Fruit fly (Drosophila melanogaster) whole organism, embryonic: ENCODE data around the gene CG7557.
A peak's percentile ranks its signal among the peaks of the same experiment; 100 is the strongest.

ENCODE experiments used
- Asciz ChIP-seq: fragments of 200-800 bp; sonication (Bioruptor generic); optimal IDR thresholded peaks from 2 replicates; lab custom pipeline; 2017; ENCODE audit warnings: missing biosample characterization, mild to moderate bottlenecking, missing genetic modification characterization, missing genetic modification reagents
- Atf6 ChIP-seq: fragments of 200-800 bp; sonication (Bioruptor generic); IDR thresholded peaks from 2 replicates; pipeline ENCODE4 v1.3.6; 2022; ENCODE audit warnings: missing biosample characterization, missing genetic modification characterization
- Awh ChIP-seq: fragments of 200-800 bp; sonication (Bioruptor generic); IDR thresholded peaks from 2 replicates; pipeline ENCODE4, ENCODE4 v1.3.6; 2022; ENCODE audit warnings: missing biosample characterization, missing genetic modification characterization
- CG10209 ChIP-seq: fragments of 200-800 bp; sonication (Bioruptor generic); optimal IDR thresholded peaks from 3 replicates; lab custom pipeline; 2017; ENCODE audit warnings: missing biosample characterization, mild to moderate bottlenecking, missing genetic modification characterization, missing genetic modification reagents
- CG11456 ChIP-seq: fragments of 200-800 bp; sonication (Bioruptor generic); IDR thresholded peaks from 3 replicates; pipeline ENCODE4 v1.3.6; 2022; ENCODE audit warnings: missing biosample characterization, missing genetic modification characterization
- CG12104 ChIP-seq: fragments of 200-800 bp; sonication (Bioruptor generic); optimal IDR thresholded peaks from 3 replicates; lab custom pipeline; 2016; ENCODE audit warnings: missing biosample characterization, missing genetic modification characterization
- CG1233 ChIP-seq: fragments of 200-800 bp; sonication (Bioruptor generic); optimal IDR thresholded peaks from 4 replicates; lab custom pipeline; 2018; ENCODE audit warnings: missing biosample characterization, mild to moderate bottlenecking, missing genetic modification characterization
- CG14710 ChIP-seq: fragments of 200-800 bp; sonication (Bioruptor generic); optimal IDR thresholded peaks from 3 replicates; lab custom pipeline; 2019; ENCODE audit warnings: missing biosample characterization, mild to moderate bottlenecking, missing genetic modification characterization, moderate library complexity
- CG15269 ChIP-seq: fragments of 200-800 bp; sonication (Bioruptor generic); optimal IDR thresholded peaks from 2 replicates; lab custom pipeline; 2018; ENCODE audit warnings: missing biosample characterization, mild to moderate bottlenecking, missing genetic modification characterization, moderate library complexity
- CG1529 ChIP-seq: fragments of 200-800 bp; sonication (Bioruptor generic); optimal IDR thresholded peaks from 3 replicates; lab custom pipeline; 2018; ENCODE audit warnings: missing biosample characterization, missing genetic modification characterization
- CG2712 ChIP-seq: fragments of 200-800 bp; optimal IDR thresholded peaks from 3 replicates; lab custom pipeline; 2019; ENCODE audit warnings: missing biosample characterization, mild to moderate bottlenecking, missing genetic modification characterization, moderate library complexity
- CG31441 ChIP-seq: fragments of 200-800 bp; sonication (Bioruptor generic); IDR thresholded peaks from 2 replicates; pipeline ENCODE4 v1.3.6; 2022; ENCODE audit warnings: missing biosample characterization, missing genetic modification characterization
- CG3163 ChIP-seq: fragments of 200-800 bp; sonication (Bioruptor generic); optimal IDR thresholded peaks from 3 replicates; lab custom pipeline; 2016; ENCODE audit warnings: missing biosample characterization, missing genetic modification characterization
- CG34422 ChIP-seq: fragments of 200-800 bp; sonication (Bioruptor generic); IDR thresholded peaks from 3 replicates; pipeline ENCODE4 v1.3.6; 2022; ENCODE audit warnings: missing biosample characterization, missing genetic modification characterization
- CG4360 ChIP-seq: fragments of 200-800 bp; sonication (Bioruptor generic); IDR thresholded peaks from 2 replicates; pipeline ENCODE4 v1.3.6; 2022; ENCODE audit warnings: missing biosample characterization, missing genetic modification characterization
- CG4617 ChIP-seq: fragments of 200-800 bp; sonication (Bioruptor generic); optimal IDR thresholded peaks from 3 replicates; lab custom pipeline; 2016; ENCODE audit warnings: missing biosample characterization, missing genetic modification characterization, borderline replicate concordance
- CG4820 ChIP-seq: fragments of 200-800 bp; sonication (Bioruptor generic); optimal IDR thresholded peaks from 3 replicates; lab custom pipeline; 2016; ENCODE audit warnings: missing biosample characterization, missing genetic modification characterization
- CG6854 ChIP-seq: fragments of 200-800 bp; sonication (Bioruptor generic); optimal IDR thresholded peaks from 3 replicates; lab custom pipeline; 2017; ENCODE audit warnings: missing biosample characterization, mild to moderate bottlenecking, missing genetic modification characterization
- CG7357 ChIP-seq: fragments of 200-800 bp; sonication (Bioruptor generic); IDR thresholded peaks from 3 replicates; pipeline ENCODE4 v1.3.6; 2022; ENCODE audit warnings: missing biosample characterization, missing genetic modification characterization
- CG8388 ChIP-seq: fragments of 200-800 bp; sonication (Bioruptor generic); optimal IDR thresholded peaks from 2 replicates; lab custom pipeline; 2019; ENCODE audit warnings: missing biosample characterization, mild to moderate bottlenecking, missing genetic modification characterization, moderate library complexity
- D ChIP-seq, 2 experiments: fragments of 200-800 bp in 1 of 2; fragments of >200 bp in 1 of 2; sonication (Bioruptor generic) in 1 of 2; optimal IDR thresholded peaks; 2 replicates in 1 of 2; 3 replicates in 1 of 2; lab custom pipeline; 2017; ENCODE audit warnings: mild to moderate bottlenecking in 1 of 2, missing biosample characterization in 1 of 2, missing genetic modification characterization in 1 of 2, missing genetic modification reagents in 1 of 2
- Dbx ChIP-seq: fragments of 200-800 bp; sonication (Bioruptor generic); IDR thresholded peaks from 3 replicates; pipeline ENCODE4 v1.3.6; 2022; ENCODE audit warnings: missing biosample characterization, missing genetic modification characterization
- E2f1 ChIP-seq: fragments of 200-800 bp; sonication (Bioruptor generic); IDR thresholded peaks from 2 replicates; pipeline ENCODE4 v1.3.6; 2022; ENCODE audit warnings: missing biosample characterization, missing genetic modification characterization
- Fer1 ChIP-seq: fragments of 200-800 bp; sonication (Bioruptor generic); optimal IDR thresholded peaks from 2 replicates; lab custom pipeline; 2017; ENCODE audit warnings: missing biosample characterization, mild to moderate bottlenecking, missing genetic modification characterization
- Hey ChIP-seq: fragments of 200-800 bp; sonication (Bioruptor generic); optimal IDR thresholded peaks from 3 replicates; lab custom pipeline; 2018; ENCODE audit warnings: missing biosample characterization, mild to moderate bottlenecking, missing genetic modification characterization
- Poxn ChIP-seq: fragments of 200-800 bp; sonication (Bioruptor generic); IDR thresholded peaks from 2 replicates; pipeline ENCODE4 v1.3.6; 2022; ENCODE audit warnings: missing biosample characterization, missing genetic modification characterization
- Stat92E ChIP-seq, 3 experiments: fragments of >200 bp in 2 of 3; fragments of 200-800 bp in 1 of 3; sonication (Bioruptor generic) in 1 of 3; optimal IDR thresholded peaks; 2 replicates each; lab custom pipeline; 2017 to 2019; ENCODE audit warnings: missing biosample characterization in 3 of 3, missing genetic modification characterization in 3 of 3, mild to moderate bottlenecking in 1 of 3, moderate library complexity in 1 of 3
- Xrp1 ChIP-seq: fragments of 200-800 bp; sonication (Bioruptor generic); IDR thresholded peaks from 2 replicates; pipeline ENCODE4 v1.3.6; 2022; ENCODE audit warnings: missing biosample characterization, missing genetic modification characterization
- cad ChIP-seq: fragments of >200 bp; optimal IDR thresholded peaks from 2 replicates; lab custom pipeline; 2017; ENCODE audit warnings: missing biosample characterization, missing genetic modification characterization
- cato ChIP-seq: fragments of 200-800 bp; sonication (Bioruptor generic); optimal IDR thresholded peaks from 2 replicates; lab custom pipeline; 2016; ENCODE audit warnings: missing biosample characterization, missing genetic modification characterization, borderline replicate concordance
- dmrt11E ChIP-seq: fragments of 200-800 bp; sonication (Bioruptor generic); optimal IDR thresholded peaks from 3 replicates; lab custom pipeline; 2018; ENCODE audit warnings: missing biosample characterization, mild to moderate bottlenecking, missing genetic modification characterization, moderate library complexity
- emc ChIP-seq: fragments of 200-800 bp; sonication (Bioruptor generic); optimal IDR thresholded peaks from 2 replicates; lab custom pipeline; 2016; ENCODE audit warnings: missing biosample characterization, missing genetic modification characterization
- esg ChIP-seq: fragments of 200-800 bp; sonication (Bioruptor generic); conservative IDR thresholded peaks from 2 replicates; pipeline ENCODE4 v1.3.6; 2022; ENCODE audit warnings: missing biosample characterization, missing genetic modification characterization
- gcm ChIP-seq: fragments of 200-800 bp; sonication (Bioruptor generic); optimal IDR thresholded peaks from 2 replicates; lab custom pipeline; 2019; ENCODE audit warnings: missing biosample characterization, mild to moderate bottlenecking, missing genetic modification characterization, moderate library complexity
- hb ChIP-seq: fragments of 200-800 bp; sonication (Bioruptor generic); IDR thresholded peaks from 3 replicates; pipeline ENCODE4 v1.3.6; 2022; ENCODE audit warnings: missing biosample characterization, missing genetic modification characterization; ENCODE audit not compliant: partially characterized antibody
- lmd ChIP-seq: fragments of 200-800 bp; sonication (Bioruptor generic); IDR thresholded peaks from 2 replicates; pipeline ENCODE4 v1.3.6; 2022; ENCODE audit warnings: missing biosample characterization, missing genetic modification characterization
- odd ChIP-seq: fragments of 200-800 bp; sonication (Bioruptor generic); optimal IDR thresholded peaks from 2 replicates; lab custom pipeline; 2017; ENCODE audit warnings: missing biosample characterization, mild to moderate bottlenecking, missing genetic modification characterization
- pan ChIP-seq, 4 experiments: fragments of >200 bp in 3 of 4; fragments of 200-800 bp in 1 of 4; sonication (Bioruptor generic) in 1 of 4; optimal IDR thresholded peaks in 3 of 4; IDR thresholded peaks in 1 of 4; 2 replicates each; pipeline versions ENCODE4 v1.3.6 to Lab custom; 2017 to 2022; ENCODE audit warnings: missing biosample characterization in 2 of 4, missing genetic modification characterization in 2 of 4, mixed read lengths in 1 of 4
- pum ChIP-seq: fragments of 200-800 bp; sonication (Bioruptor generic); optimal IDR thresholded peaks from 2 replicates; lab custom pipeline; 2016; ENCODE audit warnings: missing biosample characterization, missing genetic modification characterization
- run ChIP-seq: fragments of 200-800 bp; sonication (Bioruptor generic); optimal IDR thresholded peaks from 3 replicates; lab custom pipeline; 2018; ENCODE audit warnings: missing biosample characterization, mild to moderate bottlenecking, missing genetic modification characterization
- scrt ChIP-seq: fragments of 200-800 bp; sonication (Bioruptor generic); optimal IDR thresholded peaks from 2 replicates; lab custom pipeline; 2018; ENCODE audit warnings: missing biosample characterization, mild to moderate bottlenecking, missing genetic modification characterization, moderate library complexity
- sim ChIP-seq: fragments of 200-800 bp; sonication (Bioruptor generic); IDR thresholded peaks from 2 replicates; pipeline ENCODE4 v1.3.6; 2022; ENCODE audit warnings: missing biosample characterization, missing genetic modification characterization
- ssp ChIP-seq: fragments of 200-800 bp; sonication (Bioruptor generic); IDR thresholded peaks from 2 replicates; pipeline ENCODE4 v1.3.6; 2022; ENCODE audit warnings: missing biosample characterization, missing genetic modification characterization
- stc ChIP-seq: fragments of 200-800 bp; sonication (Bioruptor generic); IDR thresholded peaks from 2 replicates; pipeline ENCODE4 v1.3.6; 2022; ENCODE audit warnings: missing biosample characterization, missing genetic modification characterization
- tgo ChIP-seq: fragments of 200-800 bp; sonication (Bioruptor generic); IDR thresholded peaks from 3 replicates; pipeline ENCODE4 v1.3.6; 2022; ENCODE audit warnings: missing biosample characterization, missing genetic modification characterization
- tna ChIP-seq: fragments of 200-800 bp; sonication (Bioruptor generic); IDR thresholded peaks from 2 replicates; pipeline ENCODE4 v1.3.6; 2022; ENCODE audit warnings: missing biosample characterization, missing genetic modification characterization; ENCODE audit not compliant: partially characterized antibody
- trem ChIP-seq: fragments of 200-800 bp; optimal IDR thresholded peaks from 3 replicates; lab custom pipeline; 2019; ENCODE audit warnings: missing biosample characterization, mild to moderate bottlenecking, missing genetic modification characterization, moderate library complexity
- ttk ChIP-seq: fragments of 200-800 bp; sonication (Bioruptor generic); IDR thresholded peaks from 2 replicates; pipeline ENCODE4 v2.1.2; 2022; ENCODE audit warnings: missing biosample characterization, missing genetic modification characterization

Gene CG7557

dm6 chr3L:11398484-11399088 lies 46.4 kb upstream of the CG7557 start (continued):
- TF ChIP-seq Awh (GFP tag; lab: Robert Waterston, UW), result no peak
- no peak for TF ChIP-seq cad (GFP tag; lab: Kevin White, UChicago)
- TF ChIP-seq emc, result no peak
- TF ChIP-seq Asciz (GFP tag; lab: Kevin White, UChicago), result peak; percentile 50
- TF ChIP-seq Hey (tag; lab: Kevin White, UChicago), result peak; percentile 3
- no peak for TF ChIP-seq CG11456 (GFP tag; lab: Robert Waterston, UW)
- TF ChIP-seq CG8388 (GFP tag; lab: Kevin White, UChicago), result peak; percentile 75
- TF ChIP-seq CG2712 (tag; lab: Kevin White, UChicago), result peak; percentile 89
- TF ChIP-seq pan (optimal IDR thresholded peaks at IDR 0.05; lab: Kevin White, UChicago), result no peak
- peak in 1 of 2 experiments; percentile 33 for TF ChIP-seq pan (GFP tag; optimal IDR thresholded peaks at IDR 0.05 in 1 of 2, IDR thresholded peaks at IDR 0.05 in 1 of 2)
- peak; percentile 36 for TF ChIP-seq trem
- TF ChIP-seq CG10209 (GFP tag; lab: Kevin White, UChicago), result peak; percentile 43
- TF ChIP-seq CG34422 (GFP tag; lab: Robert Waterston, UW), result 0 out of 3 replicates have a peak, but pooled peaks have one; percentile 31
- TF ChIP-seq tgo, result peak; percentile 68
- peak; percentile 63 for TF ChIP-seq dmrt11E (tag; lab: Kevin White, UChicago)
- no peak for TF ChIP-seq tna
- TF ChIP-seq E2f1, result peak; percentile 28; the same call in 1 of the 2 replicates
- TF ChIP-seq D (optimal IDR thresholded peaks at IDR 0.05; lab: Kevin White, UChicago), result no peak
- TF ChIP-seq D (GFP tag; optimal IDR thresholded peaks at IDR 0.05; lab: Kevin White, UChicago), result peak; percentile 59
- TF ChIP-seq CG1529 (GFP tag; lab: Kevin White, UChicago), result no peak
- peak; percentile 0 for TF ChIP-seq cato (GFP tag; lab: Kevin White, UChicago)
- no peak for TF ChIP-seq Poxn (GFP tag; lab: Robert Waterston, UW)
- TF ChIP-seq Dbx (GFP tag; lab: Robert Waterston, UW), result 0 out of 3 replicates have a peak, but pooled peaks have one; percentile 47
- TF ChIP-seq gcm (GFP tag; lab: Kevin White, UChicago), result peak; percentile 46
- peak; percentile 57; the same call in 2 of the 3 replicates for TF ChIP-seq CG7357 (GFP tag; lab: Robert Waterston, UW)
- TF ChIP-seq pum, result no peak
- TF ChIP-seq CG4820 (GFP tag; lab: Kevin White, UChicago), result peak; percentile 34
- TF ChIP-seq Stat92E (GFP tag; optimal IDR thresholded peaks at IDR 0.05; lab: Kevin White, UChicago), result no peak
- peak; percentile 47 for TF ChIP-seq scrt (GFP tag; lab: Kevin White, UChicago)
- TF ChIP-seq CG4617 (GFP tag; lab: Kevin White, UChicago), result no peak
- TF ChIP-seq CG12104 (GFP tag; lab: Kevin White, UChicago), result peak; percentile 44
- peak; percentile 1 for TF ChIP-seq CG6854 (GFP tag; lab: Kevin White, UChicago)
- TF ChIP-seq run, result peak; percentile 6
- TF ChIP-seq Xrp1 (GFP tag; lab: Robert Waterston, UW), result peak; percentile 74
- no peak for TF ChIP-seq CG3163
- 0 out of 2 replicates have a peak, but pooled peaks have one; percentile 13 for TF ChIP-seq esg
- 0 out of 2 replicates have a peak, but pooled peaks have one; percentile 46 for TF ChIP-seq stc
- TF ChIP-seq CG31441 (GFP tag; lab: Robert Waterston, UW), result peak; percentile 92
- TF ChIP-seq CG15269 (tag; lab: Kevin White, UChicago), result peak; percentile 64
- TF ChIP-seq sim (GFP tag; lab: Robert Waterston, UW), result 0 out of 2 replicates have a peak, but pooled peaks have one; percentile 15
- TF ChIP-seq Atf6, result peak; percentile 34; the same call in 1 of the 2 replicates
- TF ChIP-seq ssp (GFP tag; lab: Robert Waterston, UW), result peak; percentile 33; the same call in 1 of the 2 replicates
- peak; percentile 60; the same call in 1 of the 2 replicates for TF ChIP-seq CG4360 (GFP tag; lab: Robert Waterston, UW)
- peak; percentile 31 for TF ChIP-seq odd (GFP tag; lab: Kevin White, UChicago)
- no peak for TF ChIP-seq CG1233 (GFP tag; lab: Kevin White, UChicago)
- peak; percentile 66 for TF ChIP-seq CG14710 (tag; lab: Kevin White, UChicago)
- peak; percentile 52 for TF ChIP-seq ttk (GFP tag; lab: Robert Waterston, UW)
- TF ChIP-seq hb, result no peak
- TF ChIP-seq lmd (GFP tag; lab: Robert Waterston, UW), result peak; percentile 50; the same call in 1 of the 2 replicates
- TF ChIP-seq Fer1 (GFP tag; lab: Kevin White, UChicago), result peak; percentile 51
